Worm (Caenorhabditis elegans) whole organism, young adult: ENCODE measurements around the gene fbxa-164.
"Not testable (repeated sequence)": the region's sequence is repeated elsewhere in the genome, so short reads cannot be mapped to it uniquely, and the experiment has no call there.

Experiments
- B0019.2 ChIP-seq: fragments of 200-800 bp; sonication (Bioruptor generic); conservative IDR thresholded peaks from 2 replicates; pipeline ENCODE4 v1.3.6; 2022; ENCODE audit warnings: missing genetic modification reagents, missing genetic modification characterization, missing compliant biosample characterization
- B0261.1 ChIP-seq: sonication (generic microtip); optimal IDR thresholded peaks from 2 replicates; lab custom pipeline; 2016; ENCODE audit warnings: mild to moderate bottlenecking, missing genetic modification characterization, moderate library complexity, missing compliant biosample characterization
- C17E4.6 ChIP-seq: fragments of 200-800 bp; sonication (Bioruptor generic); IDR thresholded peaks from 2 replicates; pipeline ENCODE4 v1.3.6; 2022; ENCODE audit warnings: missing genetic modification reagents, missing genetic modification characterization, missing compliant biosample characterization
- F22D6.2 ChIP-seq: sonication (generic microtip); optimal IDR thresholded peaks from 2 replicates; lab custom pipeline; 2016; ENCODE audit warnings: mild to moderate bottlenecking, missing genetic modification characterization, missing compliant biosample characterization
- F33H1.4 ChIP-seq: fragments of 200-800 bp; sonication (Bioruptor generic); IDR thresholded peaks from 2 replicates; pipeline ENCODE4 v1.3.6; 2022; ENCODE audit warnings: missing genetic modification reagents, missing genetic modification characterization, missing compliant biosample characterization
- F39B2.1 ChIP-seq: fragments of 200-800 bp; sonication (Bioruptor generic); IDR thresholded peaks from 2 replicates; pipeline ENCODE4 v1.3.6; 2022; ENCODE audit warnings: missing genetic modification reagents, missing genetic modification characterization, missing compliant biosample characterization
- F57C9.4 ChIP-seq: sonication (generic microtip); optimal IDR thresholded peaks from 2 replicates; lab custom pipeline; 2017; ENCODE audit warnings: mild to moderate bottlenecking, missing genetic modification characterization, missing compliant biosample characterization
- Y53G8AR.9 ChIP-seq: fragments of 200-800 bp; sonication (Bioruptor generic); conservative IDR thresholded peaks from 2 replicates; pipeline ENCODE4 v1.3.6; 2022; ENCODE audit warnings: missing genetic modification reagents, missing genetic modification characterization, missing compliant biosample characterization
- Y56A3A.18 ChIP-seq: fragments of 200-800 bp; sonication (Bioruptor generic); IDR thresholded peaks from 2 replicates; pipeline ENCODE4 v1.3.6; 2022; ENCODE audit warnings: missing genetic modification reagents, missing genetic modification characterization, missing compliant biosample characterization
- Y67H2A.10 ChIP-seq: fragments of 200-800 bp; sonication (Bioruptor generic); conservative IDR thresholded peaks from 2 replicates; pipeline ENCODE4 v1.3.6; 2022; ENCODE audit warnings: missing genetic modification reagents, missing genetic modification characterization, missing compliant biosample characterization
- Y79H2A.3 ChIP-seq: fragments of 200-800 bp; sonication (Bioruptor generic); conservative IDR thresholded peaks from 2 replicates; pipeline ENCODE4 v1.3.6; 2022; ENCODE audit warnings: missing genetic modification reagents, missing genetic modification characterization, missing compliant biosample characterization
- akir-1 ChIP-seq: fragments of 200-800 bp; sonication (Bioruptor generic); optimal IDR thresholded peaks from 2 replicates; lab custom pipeline; 2018; ENCODE audit warnings: mild to moderate bottlenecking, missing genetic modification characterization, moderate library complexity, missing compliant biosample characterization
- atf-7 ChIP-seq: sonication (generic microtip); optimal IDR thresholded peaks from 2 replicates; lab custom pipeline; 2017; ENCODE audit warnings: mild to moderate bottlenecking, missing genetic modification characterization, missing compliant biosample characterization
- attf-3 ChIP-seq: fragments of 200-800 bp; sonication (Bioruptor generic); conservative IDR thresholded peaks from 2 replicates; pipeline ENCODE4 v1.3.6; 2022; ENCODE audit warnings: missing genetic modification reagents, missing genetic modification characterization, missing compliant biosample characterization
- attf-5 ChIP-seq: fragments of 200-800 bp; sonication (Bioruptor generic); optimal IDR thresholded peaks from 2 replicates; lab custom pipeline; 2018; ENCODE audit warnings: mild to moderate bottlenecking, missing genetic modification characterization, missing compliant biosample characterization
- ceh-27 ChIP-seq: fragments of 200-800 bp; sonication (Bioruptor generic); optimal IDR thresholded peaks from 2 replicates; lab custom pipeline; 2018; ENCODE audit warnings: mild to moderate bottlenecking, missing genetic modification characterization, moderate library complexity, missing compliant biosample characterization
- die-1 ChIP-seq: sonication (generic microtip); optimal IDR thresholded peaks from 2 replicates; lab custom pipeline; 2016; ENCODE audit warnings: missing genotype, mild to moderate bottlenecking, missing genetic modification characterization, missing compliant biosample characterization
- dox-1 ChIP-seq: fragments of 200-800 bp; sonication (Bioruptor generic); IDR thresholded peaks from 2 replicates; pipeline ENCODE4 v1.3.6; 2022; ENCODE audit warnings: missing genetic modification reagents, missing genetic modification characterization, missing compliant biosample characterization
- him-1 ChIP-seq: sonication (generic microtip); optimal IDR thresholded peaks from 2 replicates; lab custom pipeline; 2016; ENCODE audit warnings: missing genotype, missing genetic modification reagents, missing genetic modification characterization, missing compliant biosample characterization
- hlh-26 ChIP-seq: fragments of 200-800 bp; sonication (Bioruptor generic); conservative IDR thresholded peaks from 2 replicates; pipeline ENCODE4 v1.3.6; 2022; ENCODE audit warnings: missing genetic modification reagents, missing genetic modification characterization, missing compliant biosample characterization
- hmg-20 ChIP-seq: fragments of 200-800 bp; sonication (Bioruptor generic); IDR thresholded peaks from 2 replicates; pipeline ENCODE4 v1.3.6; 2022; ENCODE audit warnings: missing genetic modification reagents, missing genetic modification characterization, missing compliant biosample characterization
- hsf-1 ChIP-seq: fragments of 200-800 bp; sonication (Bioruptor generic); IDR thresholded peaks from 2 replicates; pipeline ENCODE4 v1.3.6; 2022; ENCODE audit warnings: missing genetic modification reagents, missing genetic modification characterization, missing compliant biosample characterization
- let-526 ChIP-seq: fragments of 200-800 bp; sonication (Bioruptor generic); IDR thresholded peaks from 2 replicates; pipeline ENCODE4 v1.3.6; 2022; ENCODE audit warnings: missing genetic modification reagents, missing genetic modification characterization, missing compliant biosample characterization
- let-607 ChIP-seq, 2 experiments: fragments of 200-800 bp in 1 of 2; sonication (Bioruptor generic) in 1 of 2; sonication (generic microtip) in 1 of 2; optimal IDR thresholded peaks; 2 replicates each; lab custom pipeline; 2016 to 2018; ENCODE audit warnings: mild to moderate bottlenecking in 2 of 2, missing compliant biosample characterization in 2 of 2, missing genetic modification characterization in 2 of 2, moderate library complexity in 2 of 2, missing genotype in 1 of 2
- lin-54 ChIP-seq: fragments of 200-800 bp; sonication (Bioruptor generic); optimal IDR thresholded peaks from 2 replicates; lab custom pipeline; 2018; ENCODE audit warnings: mild to moderate bottlenecking, missing genetic modification characterization, missing compliant biosample characterization
- lir-1 ChIP-seq: fragments of 200-800 bp; sonication (Bioruptor generic); conservative IDR thresholded peaks from 2 replicates; pipeline ENCODE4 v1.3.6; 2022; ENCODE audit warnings: missing genetic modification reagents, missing genetic modification characterization, missing compliant biosample characterization
- lsl-1 ChIP-seq: fragments of 200-800 bp; sonication (Bioruptor generic); optimal IDR thresholded peaks from 2 replicates; lab custom pipeline; 2018; ENCODE audit warnings: mild to moderate bottlenecking, missing genetic modification characterization, moderate library complexity, missing compliant biosample characterization
- lsy-27 ChIP-seq: sonication (generic microtip); optimal IDR thresholded peaks from 2 replicates; lab custom pipeline; 2017; ENCODE audit warnings: missing genetic modification characterization, mild to moderate bottlenecking, missing compliant biosample characterization, antibody characterized with exemption, missing genotype, borderline replicate concordance; ENCODE audit not compliant: insufficient read depth
- madf-3 ChIP-seq: fragments of 200-800 bp; sonication (Bioruptor generic); IDR thresholded peaks from 2 replicates; pipeline ENCODE4 v1.3.6; 2022; ENCODE audit warnings: missing genetic modification reagents, missing genetic modification characterization, missing compliant biosample characterization
- mel-28 ChIP-seq: sonication (generic microtip); optimal IDR thresholded peaks from 2 replicates; lab custom pipeline; 2016; ENCODE audit warnings: borderline replicate concordance, mild to moderate bottlenecking, missing genetic modification characterization, missing compliant biosample characterization
- nhr-179 ChIP-seq: sonication (generic microtip); optimal IDR thresholded peaks from 2 replicates; lab custom pipeline; 2016; ENCODE audit warnings: mild to moderate bottlenecking, missing genetic modification characterization, missing compliant biosample characterization
- nhr-80 ChIP-seq: sonication (generic microtip); optimal IDR thresholded peaks from 2 replicates; lab custom pipeline; 2016; ENCODE audit warnings: missing genetic modification characterization, missing compliant biosample characterization
- nhr-90 ChIP-seq: sonication (generic microtip); optimal IDR thresholded peaks from 2 replicates; lab custom pipeline; 2016; ENCODE audit warnings: missing genotype, mild to moderate bottlenecking, missing genetic modification characterization, missing compliant biosample characterization
- pbrm-1 ChIP-seq: fragments of 200-800 bp; sonication (Bioruptor generic); IDR thresholded peaks from 2 replicates; pipeline ENCODE4 v1.3.6; 2022; ENCODE audit warnings: missing genetic modification reagents, missing genetic modification characterization, missing compliant biosample characterization
- rec-8 ChIP-seq, 2 experiments: sonication (generic microtip); optimal IDR thresholded peaks; 2 replicates each; lab custom pipeline; 2016; ENCODE audit warnings: mild to moderate bottlenecking in 2 of 2, missing genetic modification characterization in 2 of 2, missing genetic modification reagents in 2 of 2, missing genotype in 2 of 2, missing biosample characterization in 1 of 2, missing compliant biosample characterization in 1 of 2, moderate library complexity in 1 of 2
- repo-1 ChIP-seq: sonication (generic microtip); optimal IDR thresholded peaks from 2 replicates; lab custom pipeline; 2017; ENCODE audit warnings: mild to moderate bottlenecking, missing genetic modification characterization, missing compliant biosample characterization
- snpc-1.1 ChIP-seq: sonication (generic microtip); optimal IDR thresholded peaks from 2 replicates; lab custom pipeline; 2017; ENCODE audit warnings: missing genetic modification characterization, mild to moderate bottlenecking, missing compliant biosample characterization, antibody characterized with exemption, moderate library complexity, missing genotype, missing genetic modification reagents; ENCODE audit not compliant: insufficient read depth
- snpc-4 ChIP-seq, 5 experiments: fragments of 150-350 bp in 1 of 5; sonication (generic microtip) in 4 of 5; optimal IDR thresholded peaks; 2 replicates each; lab custom pipeline; 2014 to 2018; ENCODE audit warnings: missing genetic modification characterization in 5 of 5, missing biosample characterization in 3 of 5, antibody characterized with exemption in 2 of 5, mild to moderate bottlenecking in 2 of 5, missing compliant biosample characterization in 2 of 5, missing genotype in 2 of 5, moderate library complexity in 2 of 5, missing genetic modification reagents in 1 of 5
- unc-130 ChIP-seq: sonication (generic microtip); optimal IDR thresholded peaks from 2 replicates; lab custom pipeline; 2016; ENCODE audit warnings: missing genetic modification reagents, missing genetic modification characterization, missing compliant biosample characterization
- ztf-6 ChIP-seq: fragments of 200-800 bp; sonication (Bioruptor generic); IDR thresholded peaks from 2 replicates; pipeline ENCODE4 v1.3.6; 2022; ENCODE audit warnings: missing genetic modification reagents, missing genetic modification characterization, missing compliant biosample characterization

The fbxa-164 gene

ce11 chrII:1660888-1661287 is 47.0 kb upstream of the fbxa-164 start, which contains the start of gene ZC204.13:
TSS of gene ZC204.13 (minus strand) at chrII:1660988.
- not testable (repeated sequence) for TF ChIP-seq let-607 (tag; optimal IDR thresholded peaks at IDR 0.05; lab: Kevin White, UChicago); rec-8 (tag; optimal IDR thresholded peaks at IDR 0.05; lab: Kevin White, UChicago); hlh-26 (GFP tag; lab: Robert Waterston, UW)

DNA sequence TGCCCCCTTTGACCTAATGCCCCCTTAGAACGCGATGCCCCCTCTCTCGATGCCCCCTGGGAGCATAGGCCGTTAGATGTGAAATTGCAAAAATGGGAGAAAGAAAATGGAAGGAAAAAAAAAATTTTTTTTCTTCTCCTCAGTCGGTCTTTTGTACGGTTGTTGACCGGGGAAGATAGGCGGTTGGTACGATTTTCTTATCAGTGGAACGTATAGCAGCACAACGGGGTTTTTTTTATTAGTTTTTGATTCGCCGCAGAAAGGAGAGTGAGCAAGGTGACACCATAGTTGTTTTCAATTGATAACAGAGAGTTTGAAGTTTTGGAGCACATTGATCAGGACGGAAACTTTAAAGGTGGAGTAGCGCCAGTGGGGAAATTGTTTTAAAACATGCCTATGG is 45.9 kb upstream of the fbxa-164 start:
- peak; percentile 67; the same call in 1 of the 2 replicates for TF ChIP-seq dox-1
- peak; percentile 75 for TF ChIP-seq nhr-80 (tag; lab: Kevin White, UChicago)

- TF ChIP-seq pbrm-1 (GFP tag; lab: Robert Waterston, UW), result no peak
- TF ChIP-seq F33H1.4 (GFP tag; lab: Robert Waterston, UW), result no peak
- TF ChIP-seq Y67H2A.10 (GFP tag; lab: Robert Waterston, UW), result no peak
- TF ChIP-seq lsl-1, result no peak
- no peak for TF ChIP-seq B0019.2
- no peak for TF ChIP-seq repo-1 (tag; lab: Kevin White, UChicago)
- TF ChIP-seq madf-3 (GFP tag; lab: Robert Waterston, UW), result no peak
- no peak for TF ChIP-seq Y56A3A.18 (GFP tag; lab: Robert Waterston, UW)
- no peak for TF ChIP-seq F39B2.1 (GFP tag; lab: Robert Waterston, UW)
- no peak for TF ChIP-seq unc-130 (GFP tag; lab: Kevin White, UChicago)
Measured at ce11 chrII:1657202-1657601, 43.3 kb upstream of the fbxa-164 start, which contains the start of gene ZC204.12. TSS of gene ZC204.12 (minus strand) at chrII:1657302.

DNA sequence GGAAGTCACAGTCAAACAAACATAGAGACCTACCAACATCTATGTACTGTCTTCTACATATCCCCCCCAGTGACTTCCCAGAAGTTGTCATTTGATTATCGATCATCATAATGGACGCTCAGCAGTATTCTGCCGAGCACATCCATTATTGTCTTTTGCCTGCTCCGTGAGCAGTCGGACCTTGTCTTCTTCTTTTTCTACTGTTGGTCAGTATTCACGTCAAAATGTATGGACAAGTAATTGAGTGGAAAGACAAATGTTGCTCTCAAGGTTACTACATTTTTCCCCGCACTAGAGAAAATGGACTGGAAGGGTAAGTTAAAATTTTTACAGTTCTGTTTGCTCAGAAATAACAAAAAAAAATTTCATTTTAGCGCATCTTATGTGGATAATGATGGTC is 41.0 kb upstream of the fbxa-164 start, which contains the start of gene btb-12:
Gene btb-12, plus strand, starts transcription at position 301 of the 400 bp plus-strand sequence.
- TF ChIP-seq nhr-80 (tag; lab: Kevin White, UChicago) (no peak), let-526 (GFP tag; lab: Robert Waterston, UW) (no peak), ztf-6 (GFP tag; lab: Robert Waterston, UW) (no peak), akir-1 (GFP tag; lab: Kevin White, UChicago) (no peak), unc-130 (GFP tag; lab: Kevin White, UChicago) (no peak), mel-28 (tag; lab: Kevin White, UChicago) (no peak), F57C9.4 (tag; lab: Kevin White, UChicago) (no peak), snpc-4 (GFP tag; optimal IDR thresholded peaks at IDR 0.05; lab: Kevin White, UChicago) (no peak), snpc-4 (tag; optimal IDR thresholded peaks at IDR 0.05; lab: Kevin White, UChicago) (no peak), lsy-27 (tag; lab: Kevin White, UChicago) (no peak), attf-5 (GFP tag; lab: Kevin White, UChicago) (no peak), hmg-20 (GFP tag; lab: Robert Waterston, UW) (no peak), ceh-27 (GFP tag; lab: Kevin White, UChicago) (no peak), nhr-90 (tag; lab: Kevin White, UChicago) (no peak), atf-7 (no peak), die-1 (tag; lab: Kevin White, UChicago) (no peak)

DNA sequence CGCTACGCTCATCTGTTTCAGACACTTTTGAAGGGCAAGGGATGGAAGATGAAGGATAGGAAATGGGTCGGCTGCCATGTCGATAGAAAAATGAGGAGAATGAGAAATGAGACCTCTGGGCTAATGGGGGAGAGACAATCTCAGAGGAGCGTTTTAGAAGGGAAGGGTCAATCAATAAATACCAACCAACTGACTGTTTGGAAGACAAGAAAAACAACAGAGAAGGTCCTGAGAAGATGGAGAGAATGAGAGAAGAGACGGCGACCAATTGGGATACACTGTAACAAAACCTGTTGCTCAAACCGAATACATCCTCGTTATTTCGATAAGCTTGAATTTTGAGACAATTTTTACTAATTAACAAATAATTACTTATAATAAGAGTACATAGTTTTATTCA is 39.5 kb upstream of the fbxa-164 start, which contains the start of gene fbxb-15:
Gene fbxb-15, minus strand, starts transcription at position 101 of the 400 bp plus-strand sequence.
- no peak for TF ChIP-seq Y53G8AR.9 (GFP tag; lab: Robert Waterston, UW)
- TF ChIP-seq lin-54 (GFP tag; lab: Kevin White, UChicago), result no peak
- TF ChIP-seq Y79H2A.3 (GFP tag; lab: Robert Waterston, UW), result no peak
- TF ChIP-seq snpc-1.1 (tag; lab: Kevin White, UChicago), result no peak
- TF ChIP-seq B0261.1 (tag; lab: Kevin White, UChicago), result no peak
- no peak for TF ChIP-seq repo-1 (tag; lab: Kevin White, UChicago)
- no peak for TF ChIP-seq him-1 (tag; lab: Kevin White, UChicago)
- TF ChIP-seq F22D6.2 (tag; lab: Kevin White, UChicago), result no peak
- TF ChIP-seq hsf-1 (GFP tag; lab: Robert Waterston, UW), result no peak
- no peak for TF ChIP-seq C17E4.6 (GFP tag; lab: Robert Waterston, UW)
- no peak for TF ChIP-seq nhr-179 (tag; lab: Kevin White, UChicago)
- TF ChIP-seq Y67H2A.10 (GFP tag; lab: Robert Waterston, UW), result no peak
- no peak for TF ChIP-seq attf-3 (GFP tag; lab: Robert Waterston, UW)
- no peak for TF ChIP-seq lir-1
